Worm (Caenorhabditis elegans) whole organism, mixed stage, embryonic: ENCODE data around the gene egl-43.
"Not testable (repeated sequence)": the region's sequence is repeated elsewhere in the genome, so short reads cannot be mapped to it uniquely, and the experiment has no call there.

Experiments used
- M03D4.4 ChIP-seq: sonication (generic microtip); optimal IDR thresholded peaks from 2 replicates; lab custom pipeline; 2017; ENCODE audit warnings: mild to moderate bottlenecking, missing genetic modification characterization, missing compliant biosample characterization
- bed-3 ChIP-seq: fragments of 200-800 bp; sonication (Bioruptor generic); optimal IDR thresholded peaks from 3 replicates; lab custom pipeline; 2018; ENCODE audit warnings: mild to moderate bottlenecking, missing genetic modification characterization, moderate library complexity, missing compliant biosample characterization
- blmp-1 ChIP-seq: fragments of 150-350 bp; optimal IDR thresholded peaks from 2 replicates; lab custom pipeline; 2014; ENCODE audit warnings: missing biosample characterization, missing genetic modification characterization
- ceh-39 ChIP-seq: fragments of 150-350 bp; optimal IDR thresholded peaks from 2 replicates; lab custom pipeline; 2014; ENCODE audit warnings: missing biosample characterization, missing genetic modification characterization
- ceh-43 ChIP-seq: fragments of 200-800 bp; sonication (Bioruptor generic); optimal IDR thresholded peaks from 2 replicates; lab custom pipeline; 2018; ENCODE audit warnings: mild to moderate bottlenecking, missing genetic modification characterization, moderate library complexity, missing compliant biosample characterization
- ces-1 ChIP-seq: fragments of 150-350 bp; optimal IDR thresholded peaks from 2 replicates; lab custom pipeline; 2014; ENCODE audit warnings: missing biosample characterization, missing genetic modification reagents, missing genetic modification characterization
- cnd-1 ChIP-seq: fragments of 200-800 bp; sonication (Bioruptor generic); optimal IDR thresholded peaks from 2 replicates; lab custom pipeline; 2018; ENCODE audit warnings: mild to moderate bottlenecking, missing genetic modification characterization, missing compliant biosample characterization
- drap-1 ChIP-seq: fragments of 200-800 bp; sonication (Bioruptor generic); optimal IDR thresholded peaks from 3 replicates; lab custom pipeline; 2018; ENCODE audit warnings: mild to moderate bottlenecking, missing genetic modification characterization, missing compliant biosample characterization
- elt-3 ChIP-seq: fragments of 150-350 bp; optimal IDR thresholded peaks from 2 replicates; lab custom pipeline; 2014; ENCODE audit warnings: missing biosample characterization, missing genetic modification characterization
- flh-1 ChIP-seq: fragments of 200-800 bp; sonication (Bioruptor generic); optimal IDR thresholded peaks from 2 replicates; lab custom pipeline; 2018; ENCODE audit warnings: mild to moderate bottlenecking, missing genetic modification characterization, moderate library complexity, missing compliant biosample characterization
- ham-2 ChIP-seq: fragments of 200-800 bp; sonication (Bioruptor generic); optimal IDR thresholded peaks from 2 replicates; lab custom pipeline; 2018; ENCODE audit warnings: mild to moderate bottlenecking, missing genetic modification characterization, missing compliant biosample characterization
- lin-13 ChIP-seq: fragments of 150-350 bp; optimal IDR thresholded peaks from 2 replicates; lab custom pipeline; 2014; ENCODE audit warnings: missing biosample characterization, missing genetic modification characterization
- lin-32 ChIP-seq: fragments of 200-800 bp; sonication (Bioruptor generic); optimal IDR thresholded peaks from 2 replicates; lab custom pipeline; 2018; ENCODE audit warnings: mild to moderate bottlenecking, missing genetic modification characterization, missing compliant biosample characterization
- mab-5 ChIP-seq: fragments of 150-350 bp; optimal IDR thresholded peaks from 2 replicates; lab custom pipeline; 2014; ENCODE audit warnings: missing biosample characterization, missing genetic modification characterization
- mep-1 ChIP-seq: fragments of 150-350 bp; optimal IDR thresholded peaks from 2 replicates; lab custom pipeline; 2017; ENCODE audit warnings: missing biosample characterization, missing genetic modification reagents, missing genetic modification characterization, inconsistent platforms
- mls-2 ChIP-seq: sonication (generic microtip); optimal IDR thresholded peaks from 2 replicates; lab custom pipeline; 2016; ENCODE audit warnings: mild to moderate bottlenecking, missing genetic modification characterization, moderate library complexity, missing compliant biosample characterization
- nhr-12 ChIP-seq: fragments of 150-350 bp; optimal IDR thresholded peaks from 2 replicates; lab custom pipeline; 2014; ENCODE audit warnings: missing biosample characterization, missing genetic modification characterization
- nhr-2 ChIP-seq: fragments of 150-350 bp; optimal IDR thresholded peaks from 2 replicates; lab custom pipeline; 2014; ENCODE audit warnings: missing biosample characterization, missing genetic modification characterization
- nhr-237 ChIP-seq: fragments of 150-350 bp; optimal IDR thresholded peaks from 2 replicates; lab custom pipeline; 2014; ENCODE audit warnings: missing biosample characterization, missing genetic modification characterization
- nhr-28 ChIP-seq: fragments of 150-350 bp; optimal IDR thresholded peaks from 2 replicates; lab custom pipeline; 2014; ENCODE audit warnings: missing biosample characterization, missing genetic modification characterization
- nhr-76 ChIP-seq: sonication (generic microtip); optimal IDR thresholded peaks from 2 replicates; lab custom pipeline; 2017; ENCODE audit warnings: missing biosample characterization, missing genetic modification characterization
- sem-2 ChIP-seq: fragments of 200-800 bp; sonication (Bioruptor generic); optimal IDR thresholded peaks from 2 replicates; lab custom pipeline; 2018; ENCODE audit warnings: mild to moderate bottlenecking, missing genetic modification characterization, missing compliant biosample characterization
- snpc-4 ChIP-seq: fragments of 150-350 bp; optimal IDR thresholded peaks from 2 replicates; lab custom pipeline; 2014; ENCODE audit warnings: missing biosample characterization, missing genetic modification characterization
- sptf-1 ChIP-seq: sonication (generic microtip); optimal IDR thresholded peaks from 2 replicates; lab custom pipeline; 2017; ENCODE audit warnings: mild to moderate bottlenecking, missing genetic modification characterization, moderate library complexity, missing compliant biosample characterization
- tbx-8 ChIP-seq: fragments of 200-800 bp; sonication (Bioruptor generic); optimal IDR thresholded peaks from 2 replicates; lab custom pipeline; 2018; ENCODE audit warnings: mild to moderate bottlenecking, missing genetic modification characterization, moderate library complexity, missing compliant biosample characterization
- unc-120 ChIP-seq: sonication (generic microtip); optimal IDR thresholded peaks from 2 replicates; lab custom pipeline; 2017; ENCODE audit warnings: missing genetic modification characterization, missing compliant biosample characterization; ENCODE audit not compliant: poor library complexity, severe bottlenecking
- unc-39 ChIP-seq: fragments of 150-350 bp; optimal IDR thresholded peaks from 2 replicates; lab custom pipeline; 2014; ENCODE audit warnings: missing biosample characterization, missing genetic modification characterization
- unc-62 ChIP-seq: fragments of 150-350 bp; optimal IDR thresholded peaks from 2 replicates; lab custom pipeline; 2014; ENCODE audit warnings: missing biosample characterization, missing genetic modification reagents, missing genetic modification characterization
- zip-8 ChIP-seq: fragments of 150-350 bp; optimal IDR thresholded peaks from 2 replicates; lab custom pipeline; 2014; ENCODE audit warnings: missing biosample characterization, missing genetic modification characterization
- ztf-11 ChIP-seq: fragments of 150-350 bp; optimal IDR thresholded peaks from 2 replicates; lab custom pipeline; 2014; ENCODE audit warnings: missing biosample characterization, missing genetic modification characterization

The egl-43 gene

DNA sequence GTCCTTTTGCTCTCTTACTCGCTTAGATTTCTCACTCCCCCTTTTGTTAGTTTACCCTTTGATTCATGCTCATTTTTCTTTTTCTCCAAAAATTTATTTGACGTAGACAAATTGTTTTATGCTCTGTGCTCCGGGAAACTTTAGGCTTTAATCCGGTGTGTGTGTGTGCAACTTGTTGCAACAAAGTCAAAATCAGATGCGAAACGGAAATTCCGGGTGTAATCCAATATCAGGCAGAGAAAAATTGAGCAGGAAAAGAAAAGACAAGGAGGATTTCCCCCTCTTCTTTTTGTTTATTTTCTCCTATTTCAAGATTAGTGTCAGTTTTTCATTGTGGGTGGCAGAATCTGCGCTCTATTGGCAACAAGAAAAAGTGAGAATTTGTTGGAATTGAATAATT, 37.5 kb downstream of the egl-43 start:
- no peak for TF ChIP-seq elt-3
- peak; percentile 59 for TF ChIP-seq ces-1 (GFP tag; lab: Kevin White, UChicago)
- TF ChIP-seq, all 35 proteins: peak for 1

DNA sequence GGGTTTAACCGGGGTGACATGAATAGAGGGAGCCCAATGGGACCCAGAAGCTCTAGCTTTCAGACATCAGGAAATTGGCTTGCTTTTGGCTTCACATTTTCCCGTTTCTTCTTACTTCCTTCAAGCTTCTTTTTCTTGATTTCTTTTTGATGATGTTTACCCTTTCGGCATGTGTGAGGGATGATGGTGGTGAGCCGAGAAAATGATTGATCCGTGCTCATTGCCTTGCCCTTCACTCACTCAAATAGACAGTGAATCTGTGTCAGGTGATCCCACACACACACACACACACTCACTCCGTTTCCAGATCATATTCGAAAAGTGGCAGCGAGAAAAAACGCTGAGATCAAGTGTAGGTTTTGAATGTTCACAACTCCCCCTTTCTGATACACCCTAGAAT, 39.7 kb downstream of the egl-43 start:
- TF ChIP-seq blmp-1 (tag; lab: Kevin White, UChicago) (no peak), zip-8 (no peak), cnd-1 (tag; lab: Kevin White, UChicago) (no peak), ztf-11 (no peak), lin-13 (tag; lab: Kevin White, UChicago) (no peak), unc-120 (tag; lab: Kevin White, UChicago) (no peak), ceh-43 (no peak)

DNA sequence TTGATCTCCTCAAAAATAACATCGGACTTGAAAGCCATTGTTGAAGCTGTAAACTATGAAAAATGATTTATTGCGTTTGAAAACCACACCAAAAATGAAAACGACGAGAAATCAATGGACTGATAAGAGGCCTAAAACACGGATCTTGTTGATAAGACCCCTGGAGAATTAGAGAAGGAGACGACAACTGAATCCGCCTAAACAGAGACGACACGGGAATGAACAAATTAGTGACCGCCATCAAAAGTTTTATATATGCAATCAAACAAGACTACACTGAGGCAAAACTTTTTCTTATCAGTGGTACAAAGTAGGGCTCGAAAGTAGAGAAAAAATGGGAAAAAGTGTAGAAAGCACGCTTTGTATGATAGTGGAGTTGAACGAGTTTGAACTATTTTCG, 46.1 kb downstream of the egl-43 start, which contains the start of gene nlt-1:
TSS of gene nlt-1 (minus strand) at position 78 of the 400 bp plus-strand sequence.
- no peak for TF ChIP-seq ces-1 (GFP tag; lab: Kevin White, UChicago)
- TF ChIP-seq zip-8: no peak
- TF ChIP-seq flh-1 (GFP tag; lab: Kevin White, UChicago): no peak
- TF ChIP-seq nhr-2: no peak
- no peak for TF ChIP-seq nhr-76 (tag; lab: Kevin White, UChicago)
- TF ChIP-seq unc-62 (GFP tag; lab: Kevin White, UChicago): no peak
- no peak for TF ChIP-seq ceh-39 (tag; lab: Kevin White, UChicago)
- TF ChIP-seq blmp-1 (tag; lab: Kevin White, UChicago): no peak
- no peak for TF ChIP-seq lin-32 (GFP tag; lab: Kevin White, UChicago)
- TF ChIP-seq nhr-12 (tag; lab: Kevin White, UChicago): no peak
- no peak for TF ChIP-seq ceh-43
- no peak for TF ChIP-seq bed-3 (GFP tag; lab: Kevin White, UChicago)
- no peak for TF ChIP-seq M03D4.4 (tag; lab: Kevin White, UChicago)
- no peak for TF ChIP-seq lin-13 (tag; lab: Kevin White, UChicago)
- no peak for TF ChIP-seq ham-2 (GFP tag; lab: Kevin White, UChicago)

DNA sequence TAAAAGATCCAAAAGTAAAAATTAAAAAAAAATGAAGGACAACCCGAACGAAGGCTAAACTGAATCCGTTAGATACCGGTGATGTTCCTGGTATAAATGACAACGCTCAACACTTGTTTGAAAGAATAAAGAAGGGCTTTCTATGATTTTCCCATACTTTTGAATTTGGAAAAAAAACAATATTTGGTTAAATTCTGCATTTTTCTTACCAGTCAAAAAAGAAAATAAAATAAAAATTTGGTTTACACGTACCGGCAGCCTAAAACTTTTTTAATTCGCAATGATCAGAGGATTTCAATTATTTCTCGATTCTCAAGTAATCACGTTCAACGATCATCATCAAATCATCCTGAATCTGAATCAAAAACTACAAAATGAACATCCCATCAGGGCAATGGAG, 46.6 kb downstream of the egl-43 start, which contains the start of gene ZK892.3:
TSS of gene ZK892.3 (plus strand) at position 301 of the 400 bp plus-strand sequence.
- TF ChIP-seq ces-1 (GFP tag; lab: Kevin White, UChicago) (no peak), unc-39 (tag; lab: Kevin White, UChicago) (no peak), snpc-4 (tag; lab: Kevin White, UChicago) (no peak), flh-1 (GFP tag; lab: Kevin White, UChicago) (no peak)
- TF ChIP-seq, all 35 proteins: peak for 0

DNA sequence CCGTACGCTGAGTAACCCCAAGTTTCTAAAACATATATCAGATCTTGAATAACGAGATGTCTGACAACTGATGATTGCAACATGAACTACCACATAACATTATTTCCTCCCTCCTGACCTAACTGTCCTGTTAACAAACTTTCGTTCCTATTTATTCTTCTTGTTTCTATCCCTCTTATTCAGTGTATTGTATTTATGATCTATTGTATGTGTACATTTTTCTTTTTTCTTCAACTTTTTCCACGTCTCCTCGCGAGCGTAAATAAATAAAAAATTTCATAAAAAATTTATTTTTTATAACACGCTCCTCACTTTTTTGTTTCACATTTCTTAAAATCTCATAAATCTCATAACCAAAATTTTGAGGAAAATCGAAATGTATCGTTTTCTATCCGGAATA, 51.3 kb downstream of the egl-43 start, which contains the start of gene ZK892.4:
TSS of gene ZK892.4 (plus strand) at position 301 of the 400 bp plus-strand sequence.
- not testable (repeated sequence) for TF ChIP-seq sem-2 (GFP tag; lab: Kevin White, UChicago); mep-1 (tag; lab: Kevin White, UChicago); lin-32 (GFP tag; lab: Kevin White, UChicago)

DNA sequence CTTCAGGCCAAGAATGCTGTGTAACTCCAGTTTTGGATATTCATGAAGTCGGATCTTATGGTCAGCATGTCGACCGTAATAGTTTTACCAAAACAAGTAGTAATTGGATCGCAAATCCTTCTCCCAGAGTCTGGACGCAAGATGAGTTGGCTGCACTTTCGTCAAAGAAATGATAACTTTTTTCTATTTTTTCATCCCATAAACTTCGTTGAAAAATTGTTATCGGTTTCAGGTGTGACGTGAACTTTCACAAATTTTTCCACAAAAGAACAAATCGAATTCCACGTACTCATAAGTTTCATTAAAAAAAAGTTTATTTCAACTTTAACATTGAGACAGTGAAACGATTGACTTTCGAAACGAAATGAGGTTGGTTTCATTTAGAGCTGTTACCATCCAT, 52.9 kb downstream of the egl-43 start, which contains the start of gene ZK892.5:
TSS of gene ZK892.5 (plus strand) at position 301 of the 400 bp plus-strand sequence.
- no peak for TF ChIP-seq unc-62 (GFP tag; lab: Kevin White, UChicago)
- TF ChIP-seq ceh-43: no peak
- TF ChIP-seq flh-1 (GFP tag; lab: Kevin White, UChicago): no peak
- no peak for TF ChIP-seq nhr-237 (tag; lab: Kevin White, UChicago)
- no peak for TF ChIP-seq tbx-8 (GFP tag; lab: Kevin White, UChicago)
- TF ChIP-seq nhr-12 (tag; lab: Kevin White, UChicago): no peak
- no peak for TF ChIP-seq blmp-1 (tag; lab: Kevin White, UChicago)
- no peak for TF ChIP-seq mls-2 (tag; lab: Kevin White, UChicago)
- TF ChIP-seq lin-13 (tag; lab: Kevin White, UChicago): no peak
- TF ChIP-seq mab-5 (tag; lab: Kevin White, UChicago): no peak
- TF ChIP-seq sem-2 (GFP tag; lab: Kevin White, UChicago): no peak
- TF ChIP-seq unc-120 (tag; lab: Kevin White, UChicago): no peak
- no peak for TF ChIP-seq sptf-1 (tag; lab: Kevin White, UChicago)
- no peak for TF ChIP-seq drap-1 (GFP tag; lab: Kevin White, UChicago)
- TF ChIP-seq unc-39 (tag; lab: Kevin White, UChicago): no peak
- TF ChIP-seq elt-3: no peak
- TF ChIP-seq nhr-28: no peak
- TF ChIP-seq, all 35 proteins: peak for 0
